Worm (Caenorhabditis elegans): ENCODE measurements around the gene F57A8.6.

DNA sequence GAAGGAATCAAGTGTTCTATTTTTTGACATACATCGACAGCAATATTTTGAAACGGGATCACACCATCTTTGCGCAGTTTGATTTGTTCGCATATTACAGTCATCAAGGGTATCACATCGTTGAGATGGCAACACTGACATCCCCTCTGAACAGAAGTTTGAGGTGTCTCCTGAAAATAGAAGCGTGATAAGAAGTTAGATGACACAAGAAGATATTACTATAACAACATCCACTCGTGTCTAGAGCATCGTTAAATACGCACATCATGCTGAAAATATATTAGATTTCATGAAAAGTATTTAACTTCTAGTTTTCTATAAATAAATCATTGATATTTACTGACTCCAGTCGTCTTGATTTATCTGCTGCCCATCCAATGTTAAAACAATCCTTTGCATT is 972 bp downstream of the F57A8.6 start:
- no peak for TF ChIP-seq ama-1 (optimal IDR thresholded peaks at IDR 0.05)
- TF ChIP-seq hnd-1 (tag; optimal IDR thresholded peaks at IDR 0.05) = no peak
- no peak for TF ChIP-seq hmg-4 (GFP tag; optimal IDR thresholded peaks at IDR 0.05)
- TF ChIP-seq flt-1 (GFP tag; IDR thresholded peaks at IDR 0.05) = no peak

Measured in whole organism, early embryonic.